Worm (Caenorhabditis elegans): ENCODE data around the gene K08H2.10.

The K08H2.10 gene

ce11 chrX:13225111-13225905 lies 32.3 kb upstream of the K08H2.10 start (continued):
- TF ChIP-seq ceh-63 (GFP tag; optimal IDR thresholded peaks at IDR 0.05) (no peak), ces-1 (GFP tag; optimal IDR thresholded peaks at IDR 0.05) (no peak), lir-3 (tag; optimal IDR thresholded peaks at IDR 0.05; ENCODE audit: poor library complexity) (no peak)

ce11 chrX:13226614-13227096 lies 31.0 kb upstream of the K08H2.10 start, which contains the start of gene skr-21:
skr-21 (minus strand) TSS chrX:13226664.
- TF ChIP-seq lin-14 (GFP tag; optimal IDR thresholded peaks at IDR 0.05): peak; percentile 6
- TF ChIP-seq mep-1 (tag; optimal IDR thresholded peaks at IDR 0.05): peak; percentile 46
- TF ChIP-seq blmp-1 (tag; optimal IDR thresholded peaks at IDR 0.05): peak; percentile 76
- TF ChIP-seq elt-3 (tag; optimal IDR thresholded peaks at IDR 0.05): no peak

ce11 chrX:13227778-13228177 lies 29.8 kb upstream of the K08H2.10 start:
- no peak for TF ChIP-seq zip-4 (GFP tag; optimal IDR thresholded peaks at IDR 0.05)
- no peak for TF ChIP-seq C04F5.9 (tag; optimal IDR thresholded peaks at IDR 0.05)
- TF ChIP-seq fkh-10 (GFP tag; optimal IDR thresholded peaks at IDR 0.05): no peak
- no peak for TF ChIP-seq lin-13 (GFP tag; optimal IDR thresholded peaks at IDR 0.05)
- no peak for TF ChIP-seq unc-130 (tag; optimal IDR thresholded peaks at IDR 0.05)
- TF ChIP-seq nhr-28 (tag; optimal IDR thresholded peaks at IDR 0.05): no peak
- no peak for TF ChIP-seq nhr-237 (tag; optimal IDR thresholded peaks at IDR 0.05)
- no peak for TF ChIP-seq mab-9 (GFP tag; IDR thresholded peaks at IDR 0.05)
- TF ChIP-seq ceh-63 (GFP tag; optimal IDR thresholded peaks at IDR 0.05): no peak
- no peak for TF ChIP-seq nhr-20 (tag; optimal IDR thresholded peaks at IDR 0.05)
- no peak for TF ChIP-seq mdl-1 (tag; optimal IDR thresholded peaks at IDR 0.05)
- no peak for TF ChIP-seq mep-1 (tag; optimal IDR thresholded peaks at IDR 0.05)
- TF ChIP-seq aha-1 (tag; optimal IDR thresholded peaks at IDR 0.05): no peak

- TF ChIP-seq dsc-1 (tag; optimal IDR thresholded peaks at IDR 0.05) (no peak), nhr-90 (tag; optimal IDR thresholded peaks at IDR 0.05; ENCODE audit: poor library complexity) (no peak), rnt-1 (tag; optimal IDR thresholded peaks at IDR 0.05) (no peak), alr-1 (tag; optimal IDR thresholded peaks at IDR 0.05; ENCODE audit: borderline replicate concordance) (no peak), egl-27 (tag; optimal IDR thresholded peaks at IDR 0.05) (no peak), ceh-63 (GFP tag; optimal IDR thresholded peaks at IDR 0.05) (no peak), blmp-1 (tag; optimal IDR thresholded peaks at IDR 0.05) (no peak), dpl-1 (GFP tag; optimal IDR thresholded peaks at IDR 0.05) (no peak), lin-35 (GFP tag; optimal IDR thresholded peaks at IDR 0.05) (no peak), elt-2 (tag; optimal IDR thresholded peaks at IDR 0.05) (no peak), nhr-47 (tag; optimal IDR thresholded peaks at IDR 0.05) (no peak), C34B4.2 (tag; optimal IDR thresholded peaks at IDR 0.05) (no peak)
Measured at ce11 chrX:13232259-13232658, 25.3 kb upstream of the K08H2.10 start, which contains the start of gene bgnt-1.5. bgnt-1.5 (minus strand) TSS chrX:13232359.

- TF ChIP-seq ceh-88 (GFP tag; IDR thresholded peaks at IDR 0.05) (no peak), rnt-1 (tag; optimal IDR thresholded peaks at IDR 0.05) (no peak), aly-2 (tag; optimal IDR thresholded peaks at IDR 0.05) (no peak), nhr-237 (tag; optimal IDR thresholded peaks at IDR 0.05) (no peak), hlh-4 (tag; optimal IDR thresholded peaks at IDR 0.05) (no peak), mep-1 (tag; optimal IDR thresholded peaks at IDR 0.05) (no peak), nhr-71 (tag; optimal IDR thresholded peaks at IDR 0.05) (no peak), sup-37 (GFP tag; optimal IDR thresholded peaks at IDR 0.05) (no peak), zag-1 (tag; optimal IDR thresholded peaks at IDR 0.05) (no peak), unc-86 (tag; optimal IDR thresholded peaks at IDR 0.05) (no peak), unc-30 (tag; optimal IDR thresholded peaks at IDR 0.05) (no peak), tbx-2 (tag; optimal IDR thresholded peaks at IDR 0.05) (no peak), nhr-77 (tag; optimal IDR thresholded peaks at IDR 0.05) (no peak), ceh-82 (tag; optimal IDR thresholded peaks at IDR 0.05) (no peak), C04F5.9 (tag; optimal IDR thresholded peaks at IDR 0.05) (no peak), lin-15B (tag; optimal IDR thresholded peaks at IDR 0.05) (no peak)
Measured at ce11 chrX:13234879-13235278, 22.7 kb upstream of the K08H2.10 start, which contains the start of gene K08H2.2. K08H2.2 (minus strand) TSS chrX:13234979.
